Worm (Caenorhabditis elegans): ENCODE measurements around the gene nasp-2.

The nasp-2 gene

ce11 chrV:13266630-13267029, 45.4 kb downstream of the nasp-2 start:
- no peak for TF ChIP-seq lin-32 (GFP tag; optimal IDR thresholded peaks at IDR 0.05)
- TF ChIP-seq ceh-43 (GFP tag; optimal IDR thresholded peaks at IDR 0.05) = no peak
- no peak for TF ChIP-seq elt-1 (tag; optimal IDR thresholded peaks at IDR 0.05; ENCODE audit: borderline replicate concordance, insufficient read depth)
- TF ChIP-seq nhr-28 (tag; optimal IDR thresholded peaks at IDR 0.05) = no peak
- TF ChIP-seq nhr-2 (tag; optimal IDR thresholded peaks at IDR 0.05) = no peak
- TF ChIP-seq cnd-1 (tag; optimal IDR thresholded peaks at IDR 0.05) = no peak
- no peak for TF ChIP-seq unc-120 (tag; optimal IDR thresholded peaks at IDR 0.05; ENCODE audit: poor library complexity, severe bottlenecking)
- no peak for TF ChIP-seq sem-2 (GFP tag; optimal IDR thresholded peaks at IDR 0.05)
- no peak for TF ChIP-seq ztf-11 (tag; optimal IDR thresholded peaks at IDR 0.05)
- TF ChIP-seq pha-4 (tag; optimal IDR thresholded peaks at IDR 0.05) = no peak
- no peak for TF ChIP-seq unc-39 (tag; optimal IDR thresholded peaks at IDR 0.05)
- no peak for TF ChIP-seq zip-8 (tag; optimal IDR thresholded peaks at IDR 0.05)
- no peak for TF ChIP-seq nhr-76 (tag; optimal IDR thresholded peaks at IDR 0.05)
- TF ChIP-seq unc-62 (GFP tag; optimal IDR thresholded peaks at IDR 0.05) = no peak
- no peak for TF ChIP-seq sptf-1 (tag; optimal IDR thresholded peaks at IDR 0.05)
- no peak for TF ChIP-seq drap-1 (GFP tag; optimal IDR thresholded peaks at IDR 0.05)
- TF ChIP-seq mab-5 (tag; optimal IDR thresholded peaks at IDR 0.05) = no peak
- no peak for TF ChIP-seq elt-3 (tag; optimal IDR thresholded peaks at IDR 0.05)
- TF ChIP-seq lsy-2 (tag; optimal IDR thresholded peaks at IDR 0.05) = no peak
- no peak for TF ChIP-seq snpc-4 (tag; optimal IDR thresholded peaks at IDR 0.05)

DNA sequence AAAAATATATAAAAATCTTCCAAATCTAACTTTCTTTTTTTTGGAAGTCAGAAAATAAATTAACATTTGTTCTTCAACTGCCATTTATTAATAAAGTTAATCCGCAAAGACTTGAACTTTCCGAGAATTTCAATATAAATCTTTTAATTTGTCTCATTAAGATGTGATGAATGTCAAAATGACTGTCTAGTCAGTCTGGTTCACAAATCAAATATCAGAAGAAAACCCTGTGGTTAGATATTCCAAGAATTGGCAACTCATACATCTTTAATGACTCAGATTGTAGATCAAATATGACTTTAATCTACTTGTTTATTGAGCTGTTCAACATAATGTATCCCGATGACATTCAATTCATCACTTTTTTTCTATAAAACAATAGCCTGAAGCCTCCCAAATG, 46.4 kb downstream of the nasp-2 start:
- TF ChIP-seq bed-3 (GFP tag; optimal IDR thresholded peaks at IDR 0.05) (no peak), drap-1 (GFP tag; optimal IDR thresholded peaks at IDR 0.05) (no peak), nhr-28 (tag; optimal IDR thresholded peaks at IDR 0.05) (no peak), ztf-11 (tag; optimal IDR thresholded peaks at IDR 0.05) (no peak)

ce11 chrV:13264245-13264644, 47.8 kb downstream of the nasp-2 start, which contains the start of gene zip-5:
Gene zip-5, plus strand, starts transcription at chrV:13264545.
- TF ChIP-seq zip-8 (tag; optimal IDR thresholded peaks at IDR 0.05) (no peak), nhr-76 (tag; optimal IDR thresholded peaks at IDR 0.05) (no peak), cnd-1 (tag; optimal IDR thresholded peaks at IDR 0.05) (no peak), ztf-11 (tag; optimal IDR thresholded peaks at IDR 0.05) (no peak), elt-3 (tag; optimal IDR thresholded peaks at IDR 0.05) (no peak), ces-1 (GFP tag; optimal IDR thresholded peaks at IDR 0.05) (no peak), tbx-8 (GFP tag; optimal IDR thresholded peaks at IDR 0.05) (no peak), unc-39 (tag; optimal IDR thresholded peaks at IDR 0.05) (no peak), mab-5 (tag; optimal IDR thresholded peaks at IDR 0.05) (no peak), blmp-1 (tag; optimal IDR thresholded peaks at IDR 0.05) (no peak), M03D4.4 (tag; optimal IDR thresholded peaks at IDR 0.05) (no peak), nhr-237 (tag; optimal IDR thresholded peaks at IDR 0.05) (no peak), nhr-28 (tag; optimal IDR thresholded peaks at IDR 0.05) (no peak)

DNA sequence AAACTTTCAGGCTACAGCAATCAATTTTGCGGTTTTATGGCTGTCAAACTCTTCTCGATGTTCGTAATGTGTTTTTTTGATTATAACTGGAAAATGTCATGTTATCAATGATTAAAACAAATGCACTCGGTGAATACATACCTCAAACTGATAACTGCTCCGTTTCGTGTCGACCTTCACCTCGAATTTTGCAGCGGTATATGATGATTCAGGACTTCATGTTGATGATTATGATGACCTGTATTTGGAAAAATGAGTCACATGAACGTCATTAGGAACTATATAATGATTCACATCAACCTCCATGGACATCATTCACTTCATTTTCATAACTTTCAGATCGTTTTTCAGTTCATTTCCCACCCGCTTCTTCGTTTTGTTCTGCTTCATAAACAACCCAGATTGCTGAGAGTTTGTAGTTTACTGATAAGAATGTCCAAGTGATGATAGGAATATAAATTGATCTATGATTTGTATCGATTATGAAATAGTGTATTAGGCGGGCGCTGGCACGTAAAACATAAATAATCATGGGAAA, 49.2 kb downstream of the nasp-2 start:
- TF ChIP-seq unc-120 (tag; optimal IDR thresholded peaks at IDR 0.05; ENCODE audit: poor library complexity, severe bottlenecking) (no peak), nhr-28 (tag; optimal IDR thresholded peaks at IDR 0.05) (no peak), nhr-2 (tag; optimal IDR thresholded peaks at IDR 0.05) (no peak), pha-4 (tag; optimal IDR thresholded peaks at IDR 0.05) (no peak), ces-1 (GFP tag; optimal IDR thresholded peaks at IDR 0.05) (no peak), tbx-8 (GFP tag; optimal IDR thresholded peaks at IDR 0.05) (no peak), zip-8 (tag; optimal IDR thresholded peaks at IDR 0.05) (no peak), ztf-11 (tag; optimal IDR thresholded peaks at IDR 0.05) (no peak), mab-5 (tag; optimal IDR thresholded peaks at IDR 0.05) (no peak), ceh-43 (GFP tag; optimal IDR thresholded peaks at IDR 0.05) (no peak), nhr-76 (tag; optimal IDR thresholded peaks at IDR 0.05) (no peak), unc-39 (tag; optimal IDR thresholded peaks at IDR 0.05) (no peak), mep-1 (tag; optimal IDR thresholded peaks at IDR 0.05) (no peak), lin-13 (tag; optimal IDR thresholded peaks at IDR 0.05) (no peak), elt-1 (tag; optimal IDR thresholded peaks at IDR 0.05; ENCODE audit: borderline replicate concordance, insufficient read depth) (no peak), flh-1 (GFP tag; optimal IDR thresholded peaks at IDR 0.05) (no peak)

Data from whole organism, mixed stage, embryonic.